Worm (Caenorhabditis elegans): ENCODE results near the gene F54D1.6.
A peak's percentile ranks its signal among the peaks of the same experiment; 100 is the strongest.

F54D1.6 gene

ce11 chrIV:11304970-11305369 is 17.4 kb downstream of the F54D1.6 start:
- TF ChIP-seq ceh-83 (GFP tag; optimal IDR thresholded peaks at IDR 0.05) = no peak

DNA sequence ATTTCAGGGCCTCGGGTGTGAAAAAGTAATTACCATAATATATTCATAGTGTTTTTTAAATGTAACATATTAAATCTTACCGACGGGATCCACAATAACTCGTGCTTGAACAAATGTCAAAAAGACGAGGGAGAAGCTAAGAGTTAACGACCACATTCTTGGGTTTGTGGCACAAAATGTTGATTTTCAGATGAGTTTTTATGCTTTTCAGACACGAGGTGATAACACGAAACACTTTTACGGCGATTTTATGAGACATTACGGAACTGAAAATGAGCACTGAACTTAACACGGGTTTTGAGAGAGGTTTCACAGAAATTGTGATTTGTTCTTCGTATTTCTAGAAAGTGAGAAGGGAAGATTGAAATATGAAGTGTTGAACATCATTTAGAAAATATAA is 18.9 kb downstream of the F54D1.6 start, which contains the start of gene B0035.13:
Gene B0035.13, minus strand, starts transcription at position 173 of the 400 bp plus-strand sequence.
- no peak for TF ChIP-seq nhr-28 (tag; optimal IDR thresholded peaks at IDR 0.05)
- no peak for TF ChIP-seq nhr-12 (tag; optimal IDR thresholded peaks at IDR 0.05)

DNA sequence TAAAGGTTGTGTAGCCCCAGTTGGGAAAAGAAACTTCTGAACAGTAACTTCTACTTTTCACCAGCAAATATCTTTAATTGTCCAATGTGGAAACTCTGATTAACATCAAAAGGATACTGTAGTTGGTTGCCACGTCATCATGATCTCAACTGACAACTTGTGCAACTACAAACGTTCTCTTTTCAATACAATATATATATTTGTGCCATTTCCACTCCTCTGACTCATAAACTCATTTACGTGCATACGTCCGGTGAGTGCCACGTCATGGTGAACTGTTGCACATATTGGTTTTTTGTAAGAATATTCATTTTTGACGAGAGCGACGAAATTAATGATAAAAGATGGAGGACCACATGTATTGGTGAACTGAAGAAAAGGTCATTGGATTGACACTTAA is 20.2 kb downstream of the F54D1.6 start:
- TF ChIP-seq bed-3 (GFP tag; optimal IDR thresholded peaks at IDR 0.05) = no peak
- TF ChIP-seq nhr-76 (tag; optimal IDR thresholded peaks at IDR 0.05) = no peak
- TF ChIP-seq blmp-1 (tag; optimal IDR thresholded peaks at IDR 0.05) = no peak
- no peak for TF ChIP-seq lin-13 (tag; optimal IDR thresholded peaks at IDR 0.05)
- TF ChIP-seq sem-2 (GFP tag; optimal IDR thresholded peaks at IDR 0.05) = no peak
- no peak for TF ChIP-seq ztf-11 (tag; optimal IDR thresholded peaks at IDR 0.05)
- no peak for TF ChIP-seq mls-2 (tag; optimal IDR thresholded peaks at IDR 0.05)
- no peak for TF ChIP-seq pha-4 (tag; optimal IDR thresholded peaks at IDR 0.05)
- no peak for TF ChIP-seq zip-8 (tag; optimal IDR thresholded peaks at IDR 0.05)
- TF ChIP-seq ceh-43 (GFP tag; optimal IDR thresholded peaks at IDR 0.05) = no peak
- TF ChIP-seq mep-1 (tag; optimal IDR thresholded peaks at IDR 0.05) = no peak
- TF ChIP-seq elt-1 (tag; optimal IDR thresholded peaks at IDR 0.05; ENCODE audit: borderline replicate concordance, insufficient read depth) = no peak
- no peak for TF ChIP-seq lsy-2 (tag; optimal IDR thresholded peaks at IDR 0.05)
- TF ChIP-seq mab-5 (tag; optimal IDR thresholded peaks at IDR 0.05) = no peak
- TF ChIP-seq ceh-83 (GFP tag; optimal IDR thresholded peaks at IDR 0.05) = no peak
- TF ChIP-seq unc-39 (tag; optimal IDR thresholded peaks at IDR 0.05) = no peak
- no peak for TF ChIP-seq nhr-2 (tag; optimal IDR thresholded peaks at IDR 0.05)

- peak; percentile 26 for TF ChIP-seq lsy-2 (tag; optimal IDR thresholded peaks at IDR 0.05)
- TF ChIP-seq ham-2 (GFP tag; optimal IDR thresholded peaks at IDR 0.05) = no peak
- no peak for TF ChIP-seq elt-3 (tag; optimal IDR thresholded peaks at IDR 0.05)
- TF ChIP-seq nhr-76 (tag; optimal IDR thresholded peaks at IDR 0.05) = no peak
- peak; percentile 20 for TF ChIP-seq elt-1 (tag; optimal IDR thresholded peaks at IDR 0.05; ENCODE audit: borderline replicate concordance, insufficient read depth)
- peak; percentile 45 for TF ChIP-seq unc-120 (tag; optimal IDR thresholded peaks at IDR 0.05; ENCODE audit: poor library complexity, severe bottlenecking)
- TF ChIP-seq flh-1 (GFP tag; optimal IDR thresholded peaks at IDR 0.05) = peak; percentile 5
- no peak for TF ChIP-seq nhr-12 (tag; optimal IDR thresholded peaks at IDR 0.05)
- no peak for TF ChIP-seq tbx-8 (GFP tag; optimal IDR thresholded peaks at IDR 0.05)
- no peak for TF ChIP-seq snpc-4 (tag; optimal IDR thresholded peaks at IDR 0.05)
- peak; percentile 47 for TF ChIP-seq mep-1 (tag; optimal IDR thresholded peaks at IDR 0.05)
- TF ChIP-seq mab-5 (tag; optimal IDR thresholded peaks at IDR 0.05) = no peak
- TF ChIP-seq drap-1 (GFP tag; optimal IDR thresholded peaks at IDR 0.05) = peak; percentile 44
- TF ChIP-seq ceh-83 (GFP tag; optimal IDR thresholded peaks at IDR 0.05) = no peak
- TF ChIP-seq ceh-43 (GFP tag; optimal IDR thresholded peaks at IDR 0.05) = peak; percentile 29
- no peak for TF ChIP-seq nhr-28 (tag; optimal IDR thresholded peaks at IDR 0.05)
- no peak for TF ChIP-seq bed-3 (GFP tag; optimal IDR thresholded peaks at IDR 0.05)
- peak; percentile 76 for TF ChIP-seq sptf-1 (tag; optimal IDR thresholded peaks at IDR 0.05)
- peak; percentile 49 for TF ChIP-seq M03D4.4 (tag; optimal IDR thresholded peaks at IDR 0.05)
- peak; percentile 9 for TF ChIP-seq lin-32 (GFP tag; optimal IDR thresholded peaks at IDR 0.05)
- TF ChIP-seq unc-39 (tag; optimal IDR thresholded peaks at IDR 0.05) = no peak
- TF ChIP-seq ces-1 (GFP tag; optimal IDR thresholded peaks at IDR 0.05) = peak; percentile 95
- no peak for TF ChIP-seq zip-8 (tag; optimal IDR thresholded peaks at IDR 0.05)
- peak; percentile 16 for TF ChIP-seq nhr-237 (tag; optimal IDR thresholded peaks at IDR 0.05)
- TF ChIP-seq ceh-39 (tag; optimal IDR thresholded peaks at IDR 0.05) = no peak
- no peak for TF ChIP-seq hlh-1 (tag; optimal IDR thresholded peaks at IDR 0.05)
- TF ChIP-seq sem-2 (GFP tag; optimal IDR thresholded peaks at IDR 0.05) = no peak
- TF ChIP-seq mls-2 (tag; optimal IDR thresholded peaks at IDR 0.05) = peak; percentile 48
- peak; percentile 28 for TF ChIP-seq lin-13 (tag; optimal IDR thresholded peaks at IDR 0.05)
- TF ChIP-seq ztf-11 (tag; optimal IDR thresholded peaks at IDR 0.05) = peak; percentile 47
- peak; percentile 45 for TF ChIP-seq cnd-1 (tag; optimal IDR thresholded peaks at IDR 0.05)
- TF ChIP-seq pha-4 (tag; optimal IDR thresholded peaks at IDR 0.05) = peak; percentile 25
- no peak for TF ChIP-seq nhr-2 (tag; optimal IDR thresholded peaks at IDR 0.05)
- TF ChIP-seq blmp-1 (tag; optimal IDR thresholded peaks at IDR 0.05) = no peak
- no peak for TF ChIP-seq unc-62 (GFP tag; optimal IDR thresholded peaks at IDR 0.05)
Observed at ce11 chrIV:11310624-11311023, 23.0 kb downstream of the F54D1.6 start, which contains the start of gene znf-207. znf-207 (plus strand) TSS chrIV:11310972.
